Worm (Caenorhabditis elegans) whole organism, young adult: Measurements from ENCODE around the gene T10C6.6.
A peak's percentile ranks its signal among the peaks of the same experiment; 100 is the strongest.

ENCODE experiments used
- B0336.3 ChIP-seq: fragments of 200-800 bp; sonication (Bioruptor generic); IDR thresholded peaks from 2 replicates; pipeline ENCODE4 v1.3.6; 2022; ENCODE audit warnings: missing genetic modification characterization, missing compliant biosample characterization
- D2030.7 ChIP-seq: fragments of 200-800 bp; sonication (Bioruptor generic); IDR thresholded peaks from 2 replicates; pipeline ENCODE4 v1.3.6; 2022; ENCODE audit warnings: missing genetic modification reagents, missing genetic modification characterization, missing compliant biosample characterization
- F33H1.4 ChIP-seq: fragments of 200-800 bp; sonication (Bioruptor generic); IDR thresholded peaks from 2 replicates; pipeline ENCODE4 v1.3.6; 2022; ENCODE audit warnings: missing genetic modification reagents, missing genetic modification characterization, missing compliant biosample characterization
- F49E8.2 ChIP-seq: sonication (generic microtip); optimal IDR thresholded peaks from 3 replicates; lab custom pipeline; 2017; ENCODE audit warnings: missing genetic modification characterization, mild to moderate bottlenecking, missing compliant biosample characterization, antibody characterized with exemption, moderate library complexity; ENCODE audit not compliant: insufficient read depth
- F52B5.7 ChIP-seq: sonication (generic microtip); optimal IDR thresholded peaks from 2 replicates; lab custom pipeline; 2016; ENCODE audit warnings: mild to moderate bottlenecking, missing genetic modification characterization, missing compliant biosample characterization
- Y53G8AR.9 ChIP-seq: fragments of 200-800 bp; sonication (Bioruptor generic); conservative IDR thresholded peaks from 2 replicates; pipeline ENCODE4 v1.3.6; 2022; ENCODE audit warnings: missing genetic modification reagents, missing genetic modification characterization, missing compliant biosample characterization
- Y56A3A.18 ChIP-seq: fragments of 200-800 bp; sonication (Bioruptor generic); IDR thresholded peaks from 2 replicates; pipeline ENCODE4 v1.3.6; 2022; ENCODE audit warnings: missing genetic modification reagents, missing genetic modification characterization, missing compliant biosample characterization
- atf-7 ChIP-seq: sonication (generic microtip); optimal IDR thresholded peaks from 2 replicates; lab custom pipeline; 2017; ENCODE audit warnings: mild to moderate bottlenecking, missing genetic modification characterization, missing compliant biosample characterization
- athp-1 ChIP-seq: sonication (generic microtip); optimal IDR thresholded peaks from 2 replicates; lab custom pipeline; 2017; ENCODE audit warnings: mild to moderate bottlenecking, missing genetic modification characterization, missing compliant biosample characterization
- bed-2 ChIP-seq: fragments of 200-800 bp; sonication (Bioruptor generic); IDR thresholded peaks from 2 replicates; pipeline ENCODE4 v1.3.6; 2022; ENCODE audit warnings: missing genetic modification reagents, missing genetic modification characterization, missing compliant biosample characterization
- cebp-2 ChIP-seq: fragments of 200-800 bp; sonication (Bioruptor generic); IDR thresholded peaks from 2 replicates; pipeline ENCODE4 v1.3.6; 2022; ENCODE audit warnings: missing genetic modification characterization, missing compliant biosample characterization
- ceh-79 ChIP-seq: sonication (generic microtip); optimal IDR thresholded peaks from 2 replicates; lab custom pipeline; 2017; ENCODE audit warnings: mild to moderate bottlenecking, missing genetic modification characterization, missing compliant biosample characterization
- dpl-1 ChIP-seq: fragments of 150-350 bp; optimal IDR thresholded peaks from 2 replicates; lab custom pipeline; 2014; ENCODE audit warnings: missing biosample characterization, missing genetic modification reagents, missing genetic modification characterization
- ekl-4 ChIP-seq: fragments of 200-800 bp; sonication (Bioruptor generic); IDR thresholded peaks from 2 replicates; pipeline ENCODE4 v1.3.6; 2022; ENCODE audit warnings: missing genetic modification reagents, missing genetic modification characterization, missing compliant biosample characterization
- him-1 ChIP-seq: sonication (generic microtip); optimal IDR thresholded peaks from 2 replicates; lab custom pipeline; 2016; ENCODE audit warnings: missing genotype, missing genetic modification reagents, missing genetic modification characterization, missing compliant biosample characterization
- hmg-1.2 ChIP-seq: fragments of 200-800 bp; sonication (Bioruptor generic); IDR thresholded peaks from 2 replicates; pipeline ENCODE4 v1.3.6; 2022; ENCODE audit warnings: missing genetic modification reagents, missing genetic modification characterization, missing compliant biosample characterization
- hmg-20 ChIP-seq: fragments of 200-800 bp; sonication (Bioruptor generic); IDR thresholded peaks from 2 replicates; pipeline ENCODE4 v1.3.6; 2022; ENCODE audit warnings: missing genetic modification reagents, missing genetic modification characterization, missing compliant biosample characterization
- hrde-1 ChIP-seq: sonication (generic microtip); optimal IDR thresholded peaks from 2 replicates; lab custom pipeline; 2016; ENCODE audit warnings: missing genetic modification characterization, mild to moderate bottlenecking, missing compliant biosample characterization, moderate library complexity, missing genotype, missing genetic modification reagents, borderline replicate concordance
- let-607 ChIP-seq, 2 experiments: fragments of 200-800 bp in 1 of 2; sonication (Bioruptor generic) in 1 of 2; sonication (generic microtip) in 1 of 2; optimal IDR thresholded peaks; 2 replicates each; lab custom pipeline; 2016 to 2018; ENCODE audit warnings: mild to moderate bottlenecking in 2 of 2, missing compliant biosample characterization in 2 of 2, missing genetic modification characterization in 2 of 2, moderate library complexity in 2 of 2, missing genotype in 1 of 2
- lir-1 ChIP-seq: fragments of 200-800 bp; sonication (Bioruptor generic); conservative IDR thresholded peaks from 2 replicates; pipeline ENCODE4 v1.3.6; 2022; ENCODE audit warnings: missing genetic modification reagents, missing genetic modification characterization, missing compliant biosample characterization
- lsl-1 ChIP-seq: fragments of 200-800 bp; sonication (Bioruptor generic); optimal IDR thresholded peaks from 2 replicates; lab custom pipeline; 2018; ENCODE audit warnings: mild to moderate bottlenecking, missing genetic modification characterization, moderate library complexity, missing compliant biosample characterization
- madf-10 ChIP-seq: sonication (generic microtip); optimal IDR thresholded peaks from 2 replicates; lab custom pipeline; 2016; ENCODE audit warnings: mild to moderate bottlenecking, missing genetic modification characterization, missing compliant biosample characterization
- madf-6 ChIP-seq: fragments of 200-800 bp; sonication (Bioruptor generic); IDR thresholded peaks from 2 replicates; pipeline ENCODE4 v1.3.6; 2022; ENCODE audit warnings: missing genetic modification reagents, missing genetic modification characterization, missing compliant biosample characterization
- madf-8 ChIP-seq: fragments of 200-800 bp; sonication (Bioruptor generic); conservative IDR thresholded peaks from 2 replicates; pipeline ENCODE4 v1.3.6; 2022; ENCODE audit warnings: missing genetic modification reagents, missing genetic modification characterization, missing compliant biosample characterization
- mcd-1 ChIP-seq: fragments of 200-800 bp; sonication (Bioruptor generic); IDR thresholded peaks from 2 replicates; pipeline ENCODE4 v1.3.6; 2022; ENCODE audit warnings: missing genetic modification reagents, missing genetic modification characterization, missing compliant biosample characterization
- nfya-1 ChIP-seq: sonication (generic microtip); optimal IDR thresholded peaks from 2 replicates; lab custom pipeline; 2017; ENCODE audit warnings: antibody characterized with exemption, missing compliant biosample characterization, missing genetic modification characterization, borderline replicate concordance; ENCODE audit not compliant: insufficient read depth
- nhr-179 ChIP-seq: sonication (generic microtip); optimal IDR thresholded peaks from 2 replicates; lab custom pipeline; 2016; ENCODE audit warnings: mild to moderate bottlenecking, missing genetic modification characterization, missing compliant biosample characterization
- nhr-27 ChIP-seq: fragments of 200-800 bp; sonication (Bioruptor generic); optimal IDR thresholded peaks from 2 replicates; lab custom pipeline; 2018; ENCODE audit warnings: mild to moderate bottlenecking, missing genetic modification characterization, moderate library complexity, missing compliant biosample characterization
- nhr-80 ChIP-seq: sonication (generic microtip); optimal IDR thresholded peaks from 2 replicates; lab custom pipeline; 2016; ENCODE audit warnings: missing genetic modification characterization, missing compliant biosample characterization
- pha-4 ChIP-seq: fragments of 150-350 bp; sonication (generic microtip); optimal IDR thresholded peaks from 2 replicates; lab custom pipeline; 2014; ENCODE audit warnings: missing biosample characterization, missing genetic modification reagents, missing genetic modification characterization
- rcor-1 ChIP-seq: fragments of 200-800 bp; sonication (Bioruptor generic); IDR thresholded peaks from 2 replicates; pipeline ENCODE4 v1.3.6; 2022; ENCODE audit warnings: missing genetic modification reagents, missing genetic modification characterization, missing compliant biosample characterization
- rpc-1 ChIP-seq, 2 experiments: fragments of 150-350 bp in 1 of 2; sonication (generic microtip) in 1 of 2; optimal IDR thresholded peaks; 2 replicates each; lab custom pipeline; 2014 to 2018; ENCODE audit warnings: missing biosample characterization in 1 of 2, missing genetic modification characterization in 1 of 2, missing genetic modification reagents in 1 of 2, missing genotype in 1 of 2
- sdz-38 ChIP-seq: sonication (generic microtip); optimal IDR thresholded peaks from 2 replicates; lab custom pipeline; 2016; ENCODE audit warnings: missing genotype, missing genetic modification characterization, missing compliant biosample characterization
- snpc-1.3 ChIP-seq: sonication (generic microtip); optimal IDR thresholded peaks from 2 replicates; lab custom pipeline; 2017; ENCODE audit warnings: missing genetic modification characterization, mild to moderate bottlenecking, missing compliant biosample characterization, antibody characterized with exemption, moderate library complexity, missing genotype, missing genetic modification reagents; ENCODE audit not compliant: insufficient read depth
- snpc-4 ChIP-seq, 5 experiments: fragments of 150-350 bp in 1 of 5; sonication (generic microtip) in 4 of 5; optimal IDR thresholded peaks; 2 replicates each; lab custom pipeline; 2014 to 2018; ENCODE audit warnings: missing genetic modification characterization in 5 of 5, missing biosample characterization in 3 of 5, antibody characterized with exemption in 2 of 5, mild to moderate bottlenecking in 2 of 5, missing compliant biosample characterization in 2 of 5, missing genotype in 2 of 5, moderate library complexity in 2 of 5, missing genetic modification reagents in 1 of 5
- tbp1 ChIP-seq: fragments of 200-800 bp; sonication (Bioruptor generic); optimal IDR thresholded peaks from 2 replicates; lab custom pipeline; 2018; ENCODE audit warnings: mild to moderate bottlenecking, missing genetic modification characterization, missing compliant biosample characterization
- xnd-1 ChIP-seq: sonication (generic microtip); optimal IDR thresholded peaks from 2 replicates; lab custom pipeline; 2016; ENCODE audit warnings: missing genotype, missing genetic modification reagents, missing genetic modification characterization, missing compliant biosample characterization
- zim-3 ChIP-seq: sonication (generic microtip); optimal IDR thresholded peaks from 2 replicates; lab custom pipeline; 2017; ENCODE audit warnings: mild to moderate bottlenecking, missing genetic modification characterization, moderate library complexity, missing compliant biosample characterization
- ztf-22 ChIP-seq: fragments of 200-800 bp; sonication (Bioruptor generic); optimal IDR thresholded peaks from 2 replicates; lab custom pipeline; 2018; ENCODE audit warnings: mild to moderate bottlenecking, missing genetic modification characterization, moderate library complexity, missing compliant biosample characterization
- ztf-25 ChIP-seq: fragments of 200-800 bp; sonication (Bioruptor generic); IDR thresholded peaks from 2 replicates; pipeline ENCODE4 v1.3.6; 2022; ENCODE audit warnings: missing genetic modification reagents, missing genetic modification characterization, missing compliant biosample characterization

T10C6.6 gene

ce11 chrV:16024300-16024699, at the start of gene T10C6.6:
TSS of gene T10C6.6 (plus strand) at chrV:16024326.
- TF ChIP-seq madf-8 (GFP tag; lab: Robert Waterston, UW): peak; percentile 38; the same call in 1 of the 2 replicates
- TF ChIP-seq Y53G8AR.9 (GFP tag; lab: Robert Waterston, UW): no peak
- peak; percentile 24; the same call in 1 of the 2 replicates for TF ChIP-seq B0336.3
- TF ChIP-seq ceh-79 (tag; lab: Kevin White, UChicago): peak; percentile 38
- peak; percentile 1 for TF ChIP-seq F49E8.2 (tag; lab: Kevin White, UChicago)
- peak; percentile 56 for TF ChIP-seq D2030.7 (GFP tag; lab: Robert Waterston, UW)
- peak; percentile 54; the same call in 1 of the 2 replicates for TF ChIP-seq ekl-4
- TF ChIP-seq F33H1.4 (GFP tag; lab: Robert Waterston, UW): peak; percentile 84
- peak; percentile 12 for TF ChIP-seq him-1 (tag; lab: Kevin White, UChicago)
- TF ChIP-seq snpc-4 (GFP tag; optimal IDR thresholded peaks at IDR 0.05; lab: Kevin White, UChicago): no peak
- TF ChIP-seq snpc-4 (tag; optimal IDR thresholded peaks at IDR 0.05; lab: Kevin White, UChicago): peak in 2 of 4 experiments; percentile 24 to 35
- peak; percentile 81 for TF ChIP-seq madf-6 (GFP tag; lab: Robert Waterston, UW)
- peak; percentile 79 for TF ChIP-seq xnd-1 (tag; lab: Kevin White, UChicago)
- peak; percentile 88 for TF ChIP-seq lsl-1
- no peak for TF ChIP-seq bed-2 (GFP tag; lab: Robert Waterston, UW)
- no peak for TF ChIP-seq tbp1
- no peak for TF ChIP-seq pha-4 (tag; lab: Kevin White, UChicago)
- TF ChIP-seq, all 124 proteins: peak for 12

ce11 chrV:15974836-15975235, 49.3 kb upstream of the T10C6.6 start, which contains the start of gene sru-22:
TSS of gene sru-22 (minus strand) at chrV:15974936.
- no peak for TF ChIP-seq nhr-80
- no peak for TF ChIP-seq nfya-1 (tag; lab: Kevin White, UChicago)
- TF ChIP-seq zim-3 (tag; lab: Kevin White, UChicago): no peak
- no peak for TF ChIP-seq ztf-25 (GFP tag; lab: Robert Waterston, UW)
- TF ChIP-seq mcd-1 (GFP tag; lab: Robert Waterston, UW): no peak
- no peak for TF ChIP-seq nhr-179 (tag; lab: Kevin White, UChicago)
- no peak for TF ChIP-seq rcor-1 (GFP tag; lab: Robert Waterston, UW)
- no peak for TF ChIP-seq F52B5.7
- TF ChIP-seq let-607 (tag; optimal IDR thresholded peaks at IDR 0.05; lab: Kevin White, UChicago): no peak
- no peak for TF ChIP-seq him-1 (tag; lab: Kevin White, UChicago)
- no peak for TF ChIP-seq dpl-1 (GFP tag; lab: Kevin White, UChicago)
- no peak for TF ChIP-seq F33H1.4 (GFP tag; lab: Robert Waterston, UW)
- no peak for TF ChIP-seq Y56A3A.18 (GFP tag; lab: Robert Waterston, UW)
- no peak for TF ChIP-seq hrde-1 (tag; lab: Kevin White, UChicago)
- no peak for TF ChIP-seq nhr-27
- TF ChIP-seq, all 124 proteins: peak for 0

ce11 chrV:15975845-15976244, 48.3 kb upstream of the T10C6.6 start, which contains the start of gene clec-232:
TSS of gene clec-232 (plus strand) at chrV:15976145.
- TF ChIP-seq cebp-2 (GFP tag; lab: Robert Waterston, UW) (no peak), sdz-38 (tag; lab: Kevin White, UChicago) (no peak), hmg-20 (no peak), athp-1 (tag; lab: Kevin White, UChicago) (no peak), pha-4 (tag; lab: Kevin White, UChicago) (no peak), hmg-1.2 (GFP tag; lab: Robert Waterston, UW) (no peak), snpc-1.3 (tag; lab: Kevin White, UChicago) (no peak), madf-10 (tag; lab: Kevin White, UChicago) (no peak), nhr-80 (no peak), D2030.7 (GFP tag; lab: Robert Waterston, UW) (no peak), lir-1 (no peak), zim-3 (tag; lab: Kevin White, UChicago) (no peak), atf-7 (tag; lab: Kevin White, UChicago) (no peak), madf-8 (GFP tag; lab: Robert Waterston, UW) (no peak), rpc-1 (optimal IDR thresholded peaks at IDR 0.05; lab: Kevin White, UChicago) (no peak), rpc-1 (tag; optimal IDR thresholded peaks at IDR 0.05; lab: Kevin White, UChicago) (no peak), ztf-25 (GFP tag; lab: Robert Waterston, UW) (no peak), ztf-22 (GFP tag; lab: Kevin White, UChicago) (no peak)
